Fruit fly (Drosophila melanogaster) whole organism: ENCODE results near the gene CG34183.

Experiments used
- CG8478 ChIP-seq: fragments of >200 bp; optimal IDR thresholded peaks from 2 replicates; lab custom pipeline; 2018; ENCODE audit warnings: inconsistent platforms
- Dll ChIP-seq: fragments of >200 bp; optimal IDR thresholded peaks from 2 replicates; lab custom pipeline; 2017
- EcR ChIP-seq, 2 experiments: fragments of >200 bp; optimal IDR thresholded peaks; 2 replicates each; lab custom pipeline; 2017; ENCODE audit warnings: missing biosample characterization in 2 of 2, missing genetic modification characterization in 2 of 2, missing genetic modification reagents in 2 of 2
- pan ChIP-seq: fragments of >200 bp; optimal IDR thresholded peaks from 2 replicates; lab custom pipeline; 2017
- psq ChIP-seq: fragments of >200 bp; optimal IDR thresholded peaks from 2 replicates; lab custom pipeline; 2017
- usp ChIP-seq: fragments of >200 bp; optimal IDR thresholded peaks from 2 replicates; lab custom pipeline; 2017; ENCODE audit warnings: missing biosample characterization, missing genetic modification characterization, mixed read lengths

CG34183 gene

dm6 chr2L:9890576-9890975, at the start of gene CG34183, which contains the start of gene CG4537:
Gene CG34183, minus strand, starts transcription at chr2L:9890772.
Gene CG4537, plus strand, starts transcription at chr2L:9890885.
- TF ChIP-seq CG8478, result no peak

dm6 chr2L:9938631-9939256, 48.2 kb upstream of the CG34183 start, which contains the start of the genes Datp and CG4619:
Gene Datp, minus strand, starts transcription at chr2L:9938790.
Gene CG4619, plus strand, starts transcription at chr2L:9938863.
- TF ChIP-seq psq (lab: Kevin White, UChicago), result no peak
- TF ChIP-seq CG8478, result no peak
- TF ChIP-seq EcR (GFP tag; optimal IDR thresholded peaks at IDR 0.05; lab: Kevin White, UChicago), result no peak
- TF ChIP-seq Dll (lab: Kevin White, UChicago), result no peak
- TF ChIP-seq pan (lab: Kevin White, UChicago), result no peak
- no peak for TF ChIP-seq usp (GFP tag; lab: Kevin White, UChicago)

DNA sequence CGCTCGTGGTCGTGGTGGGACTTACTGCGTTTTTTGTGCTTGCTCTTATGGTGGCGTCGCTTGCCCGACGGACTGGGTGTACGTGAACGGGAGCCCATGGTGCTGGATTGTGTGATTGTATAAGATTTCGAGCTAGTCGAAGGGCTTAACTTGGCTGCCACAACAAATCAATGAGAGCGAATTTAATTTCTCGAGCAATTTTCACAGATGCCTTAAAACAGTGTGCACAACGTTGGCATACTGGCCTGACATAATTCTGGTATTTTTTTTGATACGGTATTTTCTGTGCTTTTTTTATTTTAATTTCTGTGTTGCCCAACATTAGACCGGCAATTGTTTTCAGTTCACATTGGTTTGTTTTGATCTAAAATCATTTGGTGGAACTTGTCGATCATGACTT, 47.3 kb upstream of the CG34183 start, which contains the start of gene Arglu1:
Gene Arglu1 (minus strand): TSS at position 227 of the 400 bp plus-strand sequence.
- TF ChIP-seq CG8478, result no peak
- no peak for TF ChIP-seq Dll (lab: Kevin White, UChicago)
- no peak for TF ChIP-seq psq (lab: Kevin White, UChicago)
- no peak for TF ChIP-seq usp (GFP tag; lab: Kevin White, UChicago)
- TF ChIP-seq pan (lab: Kevin White, UChicago), result no peak
- TF ChIP-seq EcR (GFP tag; optimal IDR thresholded peaks at IDR 0.05; lab: Kevin White, UChicago), result no peak

- TF ChIP-seq Dll (lab: Kevin White, UChicago) (no peak), psq (lab: Kevin White, UChicago) (no peak), CG8478 (no peak), usp (GFP tag; lab: Kevin White, UChicago) (no peak), EcR (GFP tag; optimal IDR thresholded peaks at IDR 0.05; lab: Kevin White, UChicago) (no peak), pan (lab: Kevin White, UChicago) (no peak)
Measured at dm6 chr2L:9933063-9933462, 42.5 kb upstream of the CG34183 start, which contains the start of gene Cpr30F. Gene Cpr30F, minus strand, starts transcription at chr2L:9933163.

- TF ChIP-seq usp (GFP tag; lab: Kevin White, UChicago) (no peak), psq (lab: Kevin White, UChicago) (no peak), EcR (GFP tag; optimal IDR thresholded peaks at IDR 0.05; lab: Kevin White, UChicago) (no peak), CG8478 (no peak), pan (lab: Kevin White, UChicago) (no peak), Dll (lab: Kevin White, UChicago) (no peak)
Measured at dm6 chr2L:9930280-9930679, 39.7 kb upstream of the CG34183 start, which contains the start of gene CG42367. Gene CG42367, plus strand, starts transcription at chr2L:9930580.

DNA sequence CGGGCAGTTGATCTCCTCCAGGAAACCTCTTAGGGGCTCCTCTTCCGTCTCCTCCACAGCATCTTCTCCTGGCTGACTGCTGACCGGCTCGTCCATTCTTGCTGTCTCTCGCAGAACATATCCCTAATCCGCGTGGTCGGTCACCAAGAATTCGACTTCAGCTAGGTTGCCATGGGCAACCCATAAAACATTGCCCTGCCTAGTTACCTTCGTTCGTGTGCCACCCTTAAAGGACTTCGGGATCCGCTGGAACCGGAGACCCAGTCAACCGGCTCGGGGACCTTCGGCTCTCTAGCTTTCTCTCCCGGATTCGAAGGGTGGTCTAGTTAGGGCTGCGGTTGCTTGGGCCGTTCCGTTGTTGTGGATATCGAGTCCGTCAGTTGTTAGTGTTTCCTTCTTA, 34.2 kb upstream of the CG34183 start, which contains the start of the genes TbCMF46 and CG42366:
Gene TbCMF46 (minus strand): TSS at position 101 of the 400 bp plus-strand sequence.
Gene CG42366 (plus strand): TSS at position 397 of the 400 bp plus-strand sequence.
- no peak for TF ChIP-seq psq (lab: Kevin White, UChicago)
- TF ChIP-seq pan (lab: Kevin White, UChicago), result no peak
- TF ChIP-seq Dll (lab: Kevin White, UChicago), result no peak
- no peak for TF ChIP-seq usp (GFP tag; lab: Kevin White, UChicago)
- TF ChIP-seq EcR (GFP tag; optimal IDR thresholded peaks at IDR 0.05; lab: Kevin White, UChicago), result no peak

- no peak for TF ChIP-seq psq (lab: Kevin White, UChicago)
- no peak for TF ChIP-seq usp (GFP tag; lab: Kevin White, UChicago)
- no peak for TF ChIP-seq CG8478
- TF ChIP-seq pan (lab: Kevin White, UChicago), result no peak
- TF ChIP-seq Dll (lab: Kevin White, UChicago), result no peak
- no peak for TF ChIP-seq EcR (GFP tag; optimal IDR thresholded peaks at IDR 0.05; lab: Kevin White, UChicago)
Measured at dm6 chr2L:9921401-9921800, 30.8 kb upstream of the CG34183 start, which contains the start of gene CG4592. Gene CG4592, plus strand, starts transcription at chr2L:9921633.

DNA sequence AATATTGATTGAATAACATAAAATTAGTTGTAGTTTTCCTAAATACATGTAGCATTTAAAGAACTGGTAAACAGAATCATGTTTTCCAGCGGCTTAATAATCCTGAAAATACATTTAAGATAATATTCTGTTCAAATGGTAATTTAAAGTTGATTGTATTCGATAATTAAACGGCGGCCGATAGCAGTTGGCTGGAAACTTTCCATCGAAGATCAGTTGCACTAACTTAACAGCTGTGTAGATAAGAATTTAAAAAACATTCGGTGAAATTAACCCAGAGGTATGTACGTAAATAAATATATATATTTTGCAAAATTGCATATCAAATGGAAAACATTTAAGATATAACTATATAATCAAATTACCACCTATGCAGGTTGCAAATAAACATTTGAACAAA, 29.4 kb upstream of the CG34183 start, which contains the start of gene CG4594:
Gene CG4594 (plus strand): TSS at position 212 of the 400 bp plus-strand sequence.
- no peak for TF ChIP-seq usp (GFP tag; lab: Kevin White, UChicago)
- no peak for TF ChIP-seq CG8478
- no peak for TF ChIP-seq psq (lab: Kevin White, UChicago)
- no peak for TF ChIP-seq pan (lab: Kevin White, UChicago)
- TF ChIP-seq EcR (GFP tag; optimal IDR thresholded peaks at IDR 0.05; lab: Kevin White, UChicago), result no peak
- TF ChIP-seq Dll (lab: Kevin White, UChicago), result no peak

dm6 chr2L:9919218-9919617, 28.6 kb upstream of the CG34183 start:
- TF ChIP-seq Dll (lab: Kevin White, UChicago), result no peak
- TF ChIP-seq EcR (GFP tag; optimal IDR thresholded peaks at IDR 0.05; lab: Kevin White, UChicago), result no peak
- TF ChIP-seq usp (GFP tag; lab: Kevin White, UChicago), result no peak
- no peak for TF ChIP-seq psq (lab: Kevin White, UChicago)
- no peak for TF ChIP-seq pan (lab: Kevin White, UChicago)
- no peak for TF ChIP-seq CG8478

dm6 chr2L:9918020-9918959, 27.7 kb upstream of the CG34183 start, which contains the start of the genes CG5885 and CG4598:
Gene CG5885, minus strand, starts transcription at chr2L:9918330.
Gene CG4598, plus strand, starts transcription at chr2L:9918618.
- TF ChIP-seq pan (lab: Kevin White, UChicago), result no peak
- TF ChIP-seq Dll (lab: Kevin White, UChicago), result no peak
- TF ChIP-seq CG8478, result no peak
- TF ChIP-seq usp (GFP tag; lab: Kevin White, UChicago), result no peak
- TF ChIP-seq psq (lab: Kevin White, UChicago), result no peak
- TF ChIP-seq EcR (GFP tag; optimal IDR thresholded peaks at IDR 0.05; lab: Kevin White, UChicago), result no peak
